Worm (Caenorhabditis elegans) whole organism, L4/young adult: ENCODE measurements around the gene ZK792.7.
A peak's percentile ranks its signal among the peaks of the same experiment; 100 is the strongest.

Experiments used
- W03F9.2 ChIP-seq: fragments of 150-350 bp; optimal IDR thresholded peaks from 2 replicates; lab custom pipeline; 2014; ENCODE audit warnings: missing biosample characterization, missing genetic modification characterization
- dao-5 ChIP-seq: sonication (generic microtip); optimal IDR thresholded peaks from 2 replicates; lab custom pipeline; 2016; ENCODE audit warnings: missing genotype, missing genetic modification characterization, moderate library complexity, missing compliant biosample characterization
- him-1 ChIP-seq: sonication (generic microtip); optimal IDR thresholded peaks from 2 replicates; lab custom pipeline; 2016; ENCODE audit warnings: missing genotype, missing genetic modification reagents, missing genetic modification characterization, missing compliant biosample characterization

Gene ZK792.7

ce11 chrIV:11676054-11676453, 18.2 kb upstream of the ZK792.7 start, which contains the start of gene inx-9:
TSS of gene inx-9 (plus strand) at chrIV:11676354.
- TF ChIP-seq him-1 (tag; lab: Kevin White, UChicago) (no peak), dao-5 (no peak), W03F9.2 (tag; lab: Kevin White, UChicago) (no peak)

DNA sequence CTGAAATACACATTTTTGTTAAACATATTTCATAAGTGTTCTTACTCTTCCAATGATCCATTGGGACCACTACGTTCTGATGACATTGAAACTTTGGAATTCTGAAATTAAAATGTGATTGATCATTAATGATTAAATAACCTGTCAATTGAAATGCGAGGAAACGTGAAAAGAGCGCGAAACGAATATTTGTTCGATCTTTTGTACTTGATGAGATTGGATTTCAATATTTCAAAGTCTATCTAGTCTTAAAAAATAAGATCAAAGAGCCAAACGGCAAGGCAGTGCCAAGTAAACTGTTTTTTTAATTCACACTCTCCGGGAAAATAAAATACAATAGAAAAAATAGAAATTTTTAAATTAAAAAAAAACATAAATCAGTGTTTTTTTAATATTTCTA, 12.3 kb upstream of the ZK792.7 start, which contains the start of gene ZK792.4:
Gene ZK792.4 (minus strand): TSS at position 101 of the 400 bp plus-strand sequence.
- TF ChIP-seq W03F9.2 (tag; lab: Kevin White, UChicago) = no peak
- TF ChIP-seq dao-5 = no peak
- no peak for TF ChIP-seq him-1 (tag; lab: Kevin White, UChicago)

- TF ChIP-seq dao-5 (no peak), W03F9.2 (tag; lab: Kevin White, UChicago) (no peak), him-1 (tag; lab: Kevin White, UChicago) (no peak)
Measured at ce11 chrIV:11688018-11688417, 6.2 kb upstream of the ZK792.7 start, which contains the start of gene ZK792.5. TSS of gene ZK792.5 (minus strand) at chrIV:11688118.

DNA sequence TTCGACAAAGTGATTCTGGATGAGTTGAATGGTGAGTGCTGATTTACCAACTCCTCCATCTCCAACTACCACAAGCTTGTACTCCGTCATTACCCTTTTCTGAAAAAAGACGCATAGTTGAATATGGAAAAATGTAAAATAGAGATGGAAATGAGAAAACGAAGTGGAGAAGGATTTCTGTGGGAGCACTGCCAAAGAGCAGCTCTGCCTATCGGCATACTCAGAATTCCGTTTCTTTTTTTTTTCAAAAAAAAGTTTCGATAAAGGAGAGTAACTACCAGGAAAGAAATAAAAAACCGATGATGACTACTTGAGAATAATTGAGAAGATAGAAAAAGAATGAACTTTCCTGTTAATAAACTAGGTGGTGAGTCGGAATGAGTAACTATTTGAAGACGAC, 3.3 kb upstream of the ZK792.7 start, which contains the start of gene let-60:
Gene let-60 (minus strand): TSS at position 101 of the 400 bp plus-strand sequence.
- TF ChIP-seq dao-5 = no peak

- no peak for TF ChIP-seq dao-5
- TF ChIP-seq W03F9.2 (tag; lab: Kevin White, UChicago) = no peak
- no peak for TF ChIP-seq him-1 (tag; lab: Kevin White, UChicago)
Measured at ce11 chrIV:11691524-11691923, 2.7 kb upstream of the ZK792.7 start.

DNA sequence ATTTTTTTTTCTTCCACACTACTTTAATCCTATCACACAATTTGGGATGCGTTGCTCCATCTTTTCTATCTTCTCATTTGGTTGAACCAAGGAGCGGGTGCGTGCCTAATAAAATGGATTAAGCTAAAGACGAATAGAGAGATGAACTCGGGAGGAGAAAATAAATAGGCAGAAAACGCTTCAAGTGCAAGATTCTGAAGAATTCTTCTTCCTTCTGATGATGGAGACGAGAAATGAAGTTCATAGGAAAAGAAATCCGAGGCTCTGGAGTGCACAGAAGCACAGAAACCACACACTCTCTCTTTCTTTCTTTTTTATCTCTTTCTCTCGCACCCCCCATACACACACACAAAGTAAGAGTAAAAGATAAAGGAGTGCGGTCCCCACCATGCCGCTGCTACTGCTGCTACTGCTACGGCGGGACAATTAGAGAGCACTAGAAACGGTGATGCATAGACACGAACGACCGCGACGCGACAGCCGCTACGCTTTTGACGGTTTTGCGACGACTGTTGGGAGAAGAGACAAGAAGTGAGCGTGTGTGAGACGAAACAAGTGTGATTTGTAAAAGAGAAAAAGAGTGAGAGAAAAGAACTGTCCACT, 2.1 kb upstream of the ZK792.7 start:
- TF ChIP-seq W03F9.2 (tag; lab: Kevin White, UChicago) = peak; percentile 38
- peak; percentile 55 for TF ChIP-seq dao-5
- peak; percentile 52 for TF ChIP-seq him-1 (tag; lab: Kevin White, UChicago)

DNA sequence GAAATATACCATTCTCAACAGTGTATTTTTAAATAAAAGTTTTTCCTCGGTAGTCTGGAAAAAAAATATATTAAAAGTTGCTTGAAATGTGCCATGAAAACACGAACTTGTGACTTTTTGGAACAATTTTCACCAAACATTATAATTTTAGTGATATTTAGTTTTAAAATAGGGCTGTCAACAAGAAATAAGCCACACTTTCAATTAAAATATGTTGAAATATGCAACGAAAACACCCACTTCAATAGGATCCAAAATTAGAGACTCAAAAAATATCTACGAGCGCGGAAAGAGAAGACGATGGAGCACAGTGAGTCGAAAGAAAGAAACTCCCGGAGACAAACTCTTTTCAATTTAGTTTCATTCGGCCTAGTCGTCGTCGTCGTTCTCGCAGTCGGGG, 750 bp upstream of the ZK792.7 start, which contains the start of gene ZK792.12:
Gene ZK792.12 (plus strand): TSS at position 301 of the 400 bp plus-strand sequence.
- no peak for TF ChIP-seq W03F9.2 (tag; lab: Kevin White, UChicago)
- TF ChIP-seq him-1 (tag; lab: Kevin White, UChicago) = no peak
- no peak for TF ChIP-seq dao-5

DNA sequence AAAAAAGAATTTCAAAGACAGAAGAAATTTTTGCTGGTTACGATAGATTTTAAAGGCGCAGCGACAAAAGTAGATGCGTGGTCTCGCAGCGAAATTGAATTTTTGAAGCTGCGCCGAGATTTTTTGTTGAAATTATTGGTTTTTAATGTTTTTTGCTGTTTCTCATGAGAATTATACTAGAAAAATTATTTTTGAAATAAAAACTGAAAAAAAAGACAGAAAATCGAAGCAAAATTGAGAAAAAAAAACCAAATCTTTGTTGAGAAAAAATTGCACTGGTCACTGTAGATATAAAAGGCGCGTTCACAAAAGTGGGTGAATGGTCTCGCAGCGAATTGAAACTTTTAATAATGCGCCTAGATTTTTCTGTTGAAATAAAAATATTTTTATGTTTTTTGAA, 1.4 kb downstream of the ZK792.7 start:
- TF ChIP-seq W03F9.2 (tag; lab: Kevin White, UChicago) = peak; percentile 48
- TF ChIP-seq him-1 (tag; lab: Kevin White, UChicago) = no peak

ce11 chrIV:11697514-11697913, 3.3 kb downstream of the ZK792.7 start:
- TF ChIP-seq W03F9.2 (tag; lab: Kevin White, UChicago) (no peak), him-1 (tag; lab: Kevin White, UChicago) (no peak), dao-5 (no peak)

- TF ChIP-seq dao-5 (no peak), W03F9.2 (tag; lab: Kevin White, UChicago) (no peak), him-1 (tag; lab: Kevin White, UChicago) (no peak)
Measured at ce11 chrIV:11700100-11700499, 5.9 kb downstream of the ZK792.7 start.

ce11 chrIV:11700752-11701151, 6.5 kb downstream of the ZK792.7 start, which contains the start of gene dpy-20:
TSS of gene dpy-20 (minus strand) at chrIV:11700852.
- TF ChIP-seq dao-5 = no peak
- no peak for TF ChIP-seq W03F9.2 (tag; lab: Kevin White, UChicago)
- no peak for TF ChIP-seq him-1 (tag; lab: Kevin White, UChicago)

- TF ChIP-seq W03F9.2 (tag; lab: Kevin White, UChicago) = no peak
- TF ChIP-seq him-1 (tag; lab: Kevin White, UChicago) = no peak
- no peak for TF ChIP-seq dao-5
Measured at ce11 chrIV:11701878-11702277, 7.6 kb downstream of the ZK792.7 start.

ce11 chrIV:11703685-11704296, 9.5 kb downstream of the ZK792.7 start, which contains the start of the genes T22B3.3 and alg-3:
TSS of gene T22B3.3 (minus strand) at chrIV:11703785.
TSS of gene alg-3 (plus strand) at chrIV:11704246.
- TF ChIP-seq W03F9.2 (tag; lab: Kevin White, UChicago) (no peak), dao-5 (no peak), him-1 (tag; lab: Kevin White, UChicago) (no peak)

- TF ChIP-seq him-1 (tag; lab: Kevin White, UChicago) (no peak), dao-5 (no peak), W03F9.2 (tag; lab: Kevin White, UChicago) (no peak)
Measured at ce11 chrIV:11710331-11710730, 16.1 kb downstream of the ZK792.7 start.
